Fruit fly (Drosophila melanogaster): ENCODE data around the gene CG3597.
A peak's percentile ranks its signal among the peaks of the same experiment; 100 is the strongest.

Gene CG3597

dm6 chr2L:2364200-2364754 is 7.0 kb downstream of the CG3597 start (continued):
- TF ChIP-seq CG8281 (tag; optimal IDR thresholded peaks at IDR 0.05) (no peak), CG9817 (tag; optimal IDR thresholded peaks at IDR 0.05) (no peak), Antp (GFP tag; optimal IDR thresholded peaks at IDR 0.05) (no peak), Scr (GFP tag; IDR thresholded peaks at IDR 0.05; ENCODE audit: partially characterized antibody) (0 out of 2 replicates have a peak, but pooled peaks have one; percentile 26), dysf (GFP tag; IDR thresholded peaks at IDR 0.05) (no peak), CG10543 (GFP tag; optimal IDR thresholded peaks at IDR 0.05) (no peak), GATAe (GFP tag; conservative IDR thresholded peaks at IDR 0.05) (0 out of 2 replicates have a peak, but pooled peaks have one; percentile 15), CG2889 (GFP tag; IDR thresholded peaks at IDR 0.05) (no peak), ci (GFP tag; IDR thresholded peaks at IDR 0.05) (peak; percentile 5; the same call in 2 of the 3 replicates), CG18476 (GFP tag; optimal IDR thresholded peaks at IDR 0.05) (no peak), Kr (GFP tag; optimal IDR thresholded peaks at IDR 0.05) (no peak), Deaf1 (tag; optimal IDR thresholded peaks at IDR 0.05) (peak; percentile 60), ro (GFP tag; IDR thresholded peaks at IDR 0.05) (no peak), CG2116 (GFP tag; optimal IDR thresholded peaks at IDR 0.05) (no peak), CG3065 (GFP tag; optimal IDR thresholded peaks at IDR 0.05) (no peak), unc-4 (GFP tag; IDR thresholded peaks at IDR 0.05; ENCODE audit: partially characterized antibody) (no peak; the same call in 1 of the 2 replicates), Asciz (GFP tag; optimal IDR thresholded peaks at IDR 0.05) (no peak), Hand (GFP tag; optimal IDR thresholded peaks at IDR 0.05) (no peak), Sox100B (GFP tag; optimal IDR thresholded peaks at IDR 0.05) (no peak), CG11504 (tag; optimal IDR thresholded peaks at IDR 0.05) (no peak), CG11093 (GFP tag; IDR thresholded peaks at IDR 0.05) (no peak), pho (GFP tag; optimal IDR thresholded peaks at IDR 0.05) (no peak), phol (tag; optimal IDR thresholded peaks at IDR 0.05) (peak; percentile 90), crol (GFP tag; IDR thresholded peaks at IDR 0.05) (no peak), D19A (tag; optimal IDR thresholded peaks at IDR 0.05) (no peak), da (GFP tag; optimal IDR thresholded peaks at IDR 0.05) (no peak), ems (GFP tag; optimal IDR thresholded peaks at IDR 0.05) (no peak), MBD-R2 (GFP tag; IDR thresholded peaks at IDR 0.05) (peak; percentile 15; the same call in 1 of the 2 replicates), z (GFP tag; IDR thresholded peaks at IDR 0.05) (no peak), Meics (GFP tag; optimal IDR thresholded peaks at IDR 0.05) (no peak), CG10321 (GFP tag; IDR thresholded peaks at IDR 0.05) (peak; percentile 98), Vsx1 (GFP tag; optimal IDR thresholded peaks at IDR 0.05) (no peak), sisA (GFP tag; IDR thresholded peaks at IDR 0.05) (no peak), H15 (GFP tag; IDR thresholded peaks at IDR 0.05) (no peak), ttk (GFP tag; IDR thresholded peaks at IDR 0.05) (no peak), CG1529 (GFP tag; optimal IDR thresholded peaks at IDR 0.05) (no peak), tin (GFP tag; optimal IDR thresholded peaks at IDR 0.05) (no peak), vvl (GFP tag; IDR thresholded peaks at IDR 0.05) (no peak), pan (optimal IDR thresholded peaks at IDR 0.05) (no peak), pan (GFP tag; optimal IDR thresholded peaks at IDR 0.05 in 1 of 2, IDR thresholded peaks at IDR 0.05 in 1 of 2) (no peak), nmo (GFP tag; optimal IDR thresholded peaks at IDR 0.05) (no peak), lmd (GFP tag; IDR thresholded peaks at IDR 0.05) (no peak), ATbp (GFP tag; optimal IDR thresholded peaks at IDR 0.05) (no peak), Ssrp (tag; optimal IDR thresholded peaks at IDR 0.05) (no peak), Sry-δ (GFP tag; optimal IDR thresholded peaks at IDR 0.05) (no peak), CG6791 (GFP tag; IDR thresholded peaks at IDR 0.05; ENCODE audit: partially characterized antibody) (peak; percentile 67), Dfd (GFP tag; optimal IDR thresholded peaks at IDR 0.05) (no peak), CG5180 (GFP tag; optimal IDR thresholded peaks at IDR 0.05) (no peak), grau (tag; optimal IDR thresholded peaks at IDR 0.05) (no peak), fru (optimal IDR thresholded peaks at IDR 0.05) (no peak), CG30020 (tag; optimal IDR thresholded peaks at IDR 0.05) (no peak), CG34422 (GFP tag; IDR thresholded peaks at IDR 0.05) (peak; percentile 34; the same call in 1 of the 3 replicates)
